Worm (Caenorhabditis elegans): ENCODE data around the gene zip-8.

The zip-8 gene

DNA sequence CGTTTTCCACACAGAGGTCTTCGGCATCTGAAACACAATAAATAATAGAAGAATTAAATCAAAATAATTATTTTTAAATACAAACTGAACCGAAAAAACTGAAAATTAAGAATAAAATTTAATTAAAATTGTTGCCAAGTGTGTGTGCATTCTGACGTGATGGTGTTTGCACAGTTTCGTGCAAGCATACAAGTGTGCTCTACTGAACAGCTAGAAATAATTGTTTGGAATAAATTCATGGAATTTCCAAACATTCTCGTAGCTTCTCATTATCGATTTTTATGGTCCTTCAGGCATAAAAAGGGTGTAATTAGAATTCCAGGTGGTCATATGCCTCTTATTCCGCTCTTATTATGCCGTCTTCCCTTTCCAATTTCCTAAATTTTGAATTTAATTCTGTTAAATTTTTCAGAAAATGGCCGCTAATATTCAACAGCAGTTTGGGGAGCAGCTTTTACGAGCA lies 47.0 kb upstream of the zip-8 start, which contains the start of the genes mrps-17 and txdc-9 (continued):
- TF ChIP-seq elt-2 (tag; optimal IDR thresholded peaks at IDR 0.05) (no peak), unc-42 (tag; optimal IDR thresholded peaks at IDR 0.05) (peak; percentile 99), ceh-14 (tag; optimal IDR thresholded peaks at IDR 0.05) (peak; percentile 94), unc-55 (GFP tag; optimal IDR thresholded peaks at IDR 0.05) (peak; percentile 27), pha-4 (tag; optimal IDR thresholded peaks at IDR 0.05) (no peak), pros-1 (tag; optimal IDR thresholded peaks at IDR 0.05) (no peak), nhr-232 (tag; optimal IDR thresholded peaks at IDR 0.05) (no peak), odd-2 (tag; optimal IDR thresholded peaks at IDR 0.05) (no peak)

ce11 chrIII:6432939-6433338 lies 45.8 kb upstream of the zip-8 start, which contains the start of gene vps-16:
Gene vps-16 (plus strand): TSS chrIII:6433239.
- TF ChIP-seq C38D4.7 (GFP tag; optimal IDR thresholded peaks at IDR 0.05) (no peak), hlh-8 (tag; optimal IDR thresholded peaks at IDR 0.05) (no peak), sox-4 (tag; optimal IDR thresholded peaks at IDR 0.05) (no peak), ceh-31 (tag; optimal IDR thresholded peaks at IDR 0.05) (no peak), lin-11 (tag; optimal IDR thresholded peaks at IDR 0.05) (no peak), ztf-16 (tag; optimal IDR thresholded peaks at IDR 0.05) (no peak)

ce11 chrIII:6436308-6436707 lies 42.4 kb upstream of the zip-8 start, which contains the start of gene C05D11.1:
Gene C05D11.1 (plus strand): TSS chrIII:6436608.
- no peak for TF ChIP-seq ttx-3 (tag; optimal IDR thresholded peaks at IDR 0.05)
- no peak for TF ChIP-seq T23F11.4 (GFP tag; optimal IDR thresholded peaks at IDR 0.05)
- TF ChIP-seq unc-3 (GFP tag; conservative IDR thresholded peaks at IDR 0.05): no peak
- no peak for TF ChIP-seq unc-3 (tag; optimal IDR thresholded peaks at IDR 0.05)

ce11 chrIII:6439854-6440253 lies 38.9 kb upstream of the zip-8 start:
- TF ChIP-seq unc-55 (GFP tag; optimal IDR thresholded peaks at IDR 0.05) (no peak), hlh-6 (tag; optimal IDR thresholded peaks at IDR 0.05) (no peak), pros-1 (tag; optimal IDR thresholded peaks at IDR 0.05) (no peak), ets-4 (tag; optimal IDR thresholded peaks at IDR 0.05) (no peak), elt-2 (tag; optimal IDR thresholded peaks at IDR 0.05) (no peak), ceh-2 (tag; optimal IDR thresholded peaks at IDR 0.05) (no peak), pag-3 (tag; optimal IDR thresholded peaks at IDR 0.05; ENCODE audit: borderline replicate concordance) (no peak), ceh-19 (GFP tag; optimal IDR thresholded peaks at IDR 0.05) (no peak), C08G9.2 (tag; optimal IDR thresholded peaks at IDR 0.05) (no peak), ztf-16 (tag; optimal IDR thresholded peaks at IDR 0.05) (no peak), hlh-30 (tag; optimal IDR thresholded peaks at IDR 0.05; ENCODE audit: insufficient read depth) (no peak), tbx-2 (tag; optimal IDR thresholded peaks at IDR 0.05) (no peak), madf-2 (tag; optimal IDR thresholded peaks at IDR 0.05) (no peak), mec-3 (tag; optimal IDR thresholded peaks at IDR 0.05; ENCODE audit: borderline replicate concordance) (no peak), sox-2 (GFP tag; IDR thresholded peaks at IDR 0.05) (no peak), sox-4 (tag; optimal IDR thresholded peaks at IDR 0.05) (no peak)

DNA sequence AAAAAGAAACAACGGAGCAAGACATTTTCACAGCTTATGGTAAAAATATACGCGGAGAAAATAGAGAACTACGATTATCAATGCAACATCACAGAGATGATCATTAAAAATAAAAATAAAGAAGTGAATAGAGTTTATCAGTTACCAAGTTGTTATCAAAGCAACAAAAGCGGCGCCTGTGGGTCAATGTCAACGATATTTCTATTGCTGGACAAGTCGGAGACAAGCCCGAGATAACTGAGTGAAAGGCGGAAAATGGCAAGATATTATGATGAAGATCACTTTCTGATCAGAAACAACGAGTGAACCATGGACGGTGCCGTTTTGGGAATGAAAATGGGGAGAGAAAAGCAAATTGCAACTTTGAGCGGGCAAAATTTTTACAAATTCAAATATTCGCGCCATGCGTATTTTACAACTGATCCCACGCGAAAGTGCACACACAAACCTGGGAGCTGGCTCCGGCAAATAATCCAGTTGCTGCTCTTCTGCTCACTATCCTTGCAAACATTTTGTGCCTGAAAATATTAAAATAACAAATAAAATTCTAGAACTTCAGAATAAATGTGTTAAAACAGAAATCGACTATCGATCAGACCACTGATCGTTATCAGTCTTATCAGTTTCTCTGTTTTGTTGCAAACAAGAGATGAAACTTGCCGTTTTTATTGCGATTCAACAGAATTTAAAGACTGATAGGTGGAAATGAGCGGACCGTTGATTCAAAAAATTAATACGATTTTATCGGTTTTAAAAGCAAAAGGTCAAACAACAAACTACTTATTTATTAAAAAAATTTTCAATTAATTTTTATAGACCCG lies 36.2 kb upstream of the zip-8 start, which contains the start of gene mel-32:
Gene mel-32 (minus strand): TSS at position 696 of the 821 bp plus-strand sequence.
- no peak for TF ChIP-seq sox-4 (tag; optimal IDR thresholded peaks at IDR 0.05)
- peak; percentile 61 for TF ChIP-seq elt-2 (tag; optimal IDR thresholded peaks at IDR 0.05)

DNA sequence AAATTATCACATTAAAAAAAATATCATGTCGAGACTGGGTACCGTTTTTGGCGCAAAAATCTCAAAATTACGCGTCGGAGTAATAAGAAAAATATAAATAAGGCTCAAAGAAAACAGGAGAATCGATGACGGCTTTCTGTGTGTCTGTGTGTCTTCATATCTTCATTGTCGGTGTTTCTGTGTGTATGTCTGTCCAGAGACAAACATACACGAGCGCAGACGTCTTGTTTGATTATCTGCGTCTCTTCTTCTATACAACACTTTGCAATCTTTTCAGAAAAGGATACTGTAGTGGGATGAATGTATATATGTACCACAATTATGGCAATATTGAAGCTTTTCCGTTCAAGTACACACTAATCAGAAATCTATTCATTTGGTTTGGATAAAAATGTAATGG lies 34.4 kb upstream of the zip-8 start, which contains the start of gene C05D11.13:
Gene C05D11.13 (minus strand): TSS at position 252 of the 400 bp plus-strand sequence.
- TF ChIP-seq elt-2 (tag; optimal IDR thresholded peaks at IDR 0.05): peak; percentile 30
- TF ChIP-seq lim-6 (tag; optimal IDR thresholded peaks at IDR 0.05): no peak
- TF ChIP-seq nfya-1 (tag; optimal IDR thresholded peaks at IDR 0.05): peak; percentile 6
- TF ChIP-seq ref-2 (tag; optimal IDR thresholded peaks at IDR 0.05): peak; percentile 28
- TF ChIP-seq unc-86 (tag; optimal IDR thresholded peaks at IDR 0.05): peak; percentile 4
- peak; percentile 41 for TF ChIP-seq unc-55 (GFP tag; optimal IDR thresholded peaks at IDR 0.05)
- peak; percentile 16 for TF ChIP-seq tbx-2 (tag; optimal IDR thresholded peaks at IDR 0.05)
- no peak for TF ChIP-seq C08G9.2 (tag; optimal IDR thresholded peaks at IDR 0.05)

All from whole organism, late embryonic.